Worm (Caenorhabditis elegans) whole organism, L4 larva: ENCODE data around the gene R166.3.

Experiments used
- F26F4.8 ChIP-seq: fragments of 200-800 bp; sonication (Bioruptor generic); conservative IDR thresholded peaks from 2 replicates; pipeline ENCODE4 v1.3.6; 2022; ENCODE audit warnings: missing genetic modification characterization, missing compliant biosample characterization
- T20F7.1 ChIP-seq: fragments of 200-800 bp; sonication (Bioruptor generic); optimal IDR thresholded peaks from 2 replicates; lab custom pipeline; 2018; ENCODE audit warnings: mild to moderate bottlenecking, missing genetic modification characterization, missing compliant biosample characterization
- T26A8.4 ChIP-seq: fragments of 200-800 bp; sonication (Bioruptor generic); IDR thresholded peaks from 2 replicates; pipeline ENCODE4 v1.3.6; 2022; ENCODE audit warnings: missing genetic modification characterization, missing compliant biosample characterization
- Y105C5A.15 ChIP-seq: fragments of 200-800 bp; sonication (Bioruptor generic); IDR thresholded peaks from 2 replicates; pipeline ENCODE4 v1.3.6; 2022; ENCODE audit warnings: missing genetic modification characterization, missing compliant biosample characterization
- Y5F2A.4 ChIP-seq: fragments of 200-800 bp; sonication (Bioruptor generic); optimal IDR thresholded peaks from 2 replicates; lab custom pipeline; 2018; ENCODE audit warnings: mild to moderate bottlenecking, missing genetic modification characterization, missing compliant biosample characterization
- aha-1 ChIP-seq: fragments of 150-350 bp; peaks from one replicate; lab custom pipeline; 2014; ENCODE audit warnings: missing biosample characterization, missing genetic modification characterization
- ama-1 ChIP-seq: fragments of 150-350 bp; optimal IDR thresholded peaks from 2 replicates; lab custom pipeline; 2014; ENCODE audit warnings: inconsistent platforms, mixed read lengths
- arid-1 ChIP-seq: fragments of 200-800 bp; sonication (Bioruptor generic); conservative IDR thresholded peaks from 2 replicates; pipeline ENCODE4 v1.3.6; 2022; ENCODE audit warnings: missing genetic modification reagents, missing genetic modification characterization, missing compliant biosample characterization
- attf-4 ChIP-seq: sonication (generic microtip); optimal IDR thresholded peaks from 3 replicates; lab custom pipeline; 2017; ENCODE audit warnings: missing biosample characterization, missing genetic modification characterization
- ceh-20 ChIP-seq: fragments of 200-800 bp; sonication (Bioruptor generic); IDR thresholded peaks from 2 replicates; pipeline ENCODE4 v1.3.6; 2022; ENCODE audit warnings: missing genetic modification reagents, missing genetic modification characterization, missing compliant biosample characterization
- ceh-28 ChIP-seq: fragments of 150-350 bp; optimal IDR thresholded peaks from 2 replicates; lab custom pipeline; 2014; ENCODE audit warnings: missing biosample characterization, missing genetic modification reagents, missing genetic modification characterization
- ceh-32 ChIP-seq: sonication (generic microtip); optimal IDR thresholded peaks from 2 replicates; lab custom pipeline; 2016; ENCODE audit warnings: mild to moderate bottlenecking, missing genetic modification characterization, missing compliant biosample characterization; ENCODE audit not compliant: poor library complexity
- ceh-44 ChIP-seq: fragments of 200-800 bp; sonication (Bioruptor generic); IDR thresholded peaks from 2 replicates; pipeline ENCODE4 v1.3.6; 2022; ENCODE audit warnings: missing genetic modification reagents, missing genetic modification characterization, missing compliant biosample characterization
- ceh-62 ChIP-seq: sonication (generic microtip); optimal IDR thresholded peaks from 2 replicates; lab custom pipeline; 2017; ENCODE audit warnings: missing biosample characterization, missing genetic modification characterization
- ces-1 ChIP-seq: fragments of 150-350 bp; sonication (generic microtip); optimal IDR thresholded peaks from 4 replicates; lab custom pipeline; 2014; ENCODE audit warnings: missing biosample characterization, missing genetic modification reagents, missing genetic modification characterization
- cey-2 ChIP-seq: sonication (generic microtip); optimal IDR thresholded peaks from 3 replicates; lab custom pipeline; 2017; ENCODE audit warnings: missing genetic modification characterization, mild to moderate bottlenecking, missing compliant biosample characterization, antibody characterized with exemption, borderline replicate concordance; ENCODE audit not compliant: insufficient read depth
- ctbp-1 ChIP-seq: fragments of 200-800 bp; sonication (Bioruptor generic); IDR thresholded peaks from 2 replicates; pipeline ENCODE4 v1.3.6; 2022; ENCODE audit warnings: missing genetic modification reagents, missing genetic modification characterization, missing compliant biosample characterization
- daf-8 ChIP-seq: fragments of 200-800 bp; sonication (Bioruptor generic); IDR thresholded peaks from 2 replicates; pipeline ENCODE4 v1.3.6; 2022; ENCODE audit warnings: missing genetic modification characterization, missing compliant biosample characterization
- dmd-8 ChIP-seq: fragments of 200-800 bp; sonication (Bioruptor generic); IDR thresholded peaks from 2 replicates; pipeline ENCODE4 v1.3.6; 2022; ENCODE audit warnings: missing genetic modification characterization, missing compliant biosample characterization
- dmd-9 ChIP-seq: fragments of 200-800 bp; sonication (Bioruptor generic); IDR thresholded peaks from 2 replicates; pipeline ENCODE4 v1.3.6; 2022; ENCODE audit warnings: missing genetic modification reagents, missing genetic modification characterization, missing compliant biosample characterization
- dve-1 ChIP-seq: sonication (generic microtip); optimal IDR thresholded peaks from 2 replicates; lab custom pipeline; 2017; ENCODE audit warnings: antibody characterized with exemption, mild to moderate bottlenecking, missing genetic modification characterization, missing compliant biosample characterization; ENCODE audit not compliant: insufficient read depth
- fos-1 ChIP-seq: fragments of 150-350 bp; optimal IDR thresholded peaks from 2 replicates; lab custom pipeline; 2014; ENCODE audit warnings: missing biosample characterization, missing genetic modification characterization
- hlh-11 ChIP-seq: fragments of 200-800 bp; sonication (Bioruptor generic); optimal IDR thresholded peaks from 2 replicates; lab custom pipeline; 2018; ENCODE audit warnings: mild to moderate bottlenecking, missing genetic modification characterization, missing compliant biosample characterization
- jun-1 ChIP-seq: fragments of 150-350 bp; optimal IDR thresholded peaks from 2 replicates; lab custom pipeline; 2014; ENCODE audit warnings: missing biosample characterization, missing genetic modification reagents, missing genetic modification characterization
- lin-13 ChIP-seq: fragments of 150-350 bp; optimal IDR thresholded peaks from 2 replicates; lab custom pipeline; 2014; ENCODE audit warnings: missing biosample characterization, missing genetic modification reagents, missing genetic modification characterization
- lin-29 ChIP-seq: fragments of 200-800 bp; sonication (Bioruptor generic); IDR thresholded peaks from 2 replicates; pipeline ENCODE4 v1.3.6; 2022; ENCODE audit warnings: missing genetic modification reagents, missing genetic modification characterization, missing compliant biosample characterization
- lir-3 ChIP-seq: sonication (generic microtip); optimal IDR thresholded peaks from 2 replicates; lab custom pipeline; 2016; ENCODE audit warnings: mild to moderate bottlenecking, missing genetic modification characterization, missing compliant biosample characterization
- mdt-29 ChIP-seq: fragments of 200-800 bp; sonication (Bioruptor generic); IDR thresholded peaks from 2 replicates; pipeline ENCODE4 v1.3.6; 2022; ENCODE audit warnings: missing genetic modification reagents, missing genetic modification characterization, missing compliant biosample characterization
- mep-1 ChIP-seq: fragments of 150-350 bp; sonication (generic microtip); optimal IDR thresholded peaks from 3 replicates; lab custom pipeline; 2014; ENCODE audit warnings: missing biosample characterization, missing genetic modification characterization
- mxl-2 ChIP-seq: fragments of 200-800 bp; sonication (Bioruptor generic); conservative IDR thresholded peaks from 2 replicates; pipeline ENCODE4 v1.3.6; 2022; ENCODE audit warnings: missing genetic modification reagents, missing genetic modification characterization, missing compliant biosample characterization
- mxl-3 ChIP-seq: fragments of 200-800 bp; sonication (Bioruptor generic); optimal IDR thresholded peaks from 2 replicates; lab custom pipeline; 2018; ENCODE audit warnings: mild to moderate bottlenecking, missing genetic modification characterization, missing compliant biosample characterization
- nhr-102 ChIP-seq: sonication (generic microtip); optimal IDR thresholded peaks from 2 replicates; lab custom pipeline; 2016; ENCODE audit warnings: mild to moderate bottlenecking, missing genetic modification characterization, moderate library complexity, missing compliant biosample characterization
- nhr-11 ChIP-seq: fragments of 150-350 bp; optimal IDR thresholded peaks from 2 replicates; lab custom pipeline; 2014; ENCODE audit warnings: missing biosample characterization, missing genetic modification characterization
- nhr-237 ChIP-seq: sonication (generic microtip); optimal IDR thresholded peaks from 2 replicates; lab custom pipeline; 2017; ENCODE audit warnings: missing biosample characterization, missing genetic modification characterization
- nhr-28 ChIP-seq: fragments of 150-350 bp; optimal IDR thresholded peaks from 2 replicates; lab custom pipeline; 2014; ENCODE audit warnings: missing biosample characterization, missing genetic modification characterization
- nhr-48 ChIP-seq: sonication (generic microtip); optimal IDR thresholded peaks from 2 replicates; lab custom pipeline; 2016; ENCODE audit warnings: mild to moderate bottlenecking, missing genetic modification characterization, missing compliant biosample characterization
- nhr-76 ChIP-seq: fragments of 150-350 bp; optimal IDR thresholded peaks from 2 replicates; lab custom pipeline; 2014; ENCODE audit warnings: missing biosample characterization, missing genetic modification characterization
- php-3 ChIP-seq: fragments of 200-800 bp; sonication (Bioruptor generic); IDR thresholded peaks from 2 replicates; pipeline ENCODE4 v1.3.6; 2022; ENCODE audit warnings: missing genetic modification reagents, missing genetic modification characterization, missing compliant biosample characterization
- pqm-1 ChIP-seq: sonication (generic microtip); optimal IDR thresholded peaks from 2 replicates; lab custom pipeline; 2017; ENCODE audit warnings: missing biosample characterization, missing genetic modification characterization
- sdz-12 ChIP-seq: fragments of 200-800 bp; sonication (Bioruptor generic); optimal IDR thresholded peaks from 2 replicates; lab custom pipeline; 2018; ENCODE audit warnings: mild to moderate bottlenecking, missing genetic modification characterization, missing compliant biosample characterization
- snpc-1.2 ChIP-seq: fragments of 200-800 bp; sonication (Bioruptor generic); IDR thresholded peaks from 2 replicates; pipeline ENCODE4 v1.3.6; 2022; ENCODE audit warnings: missing genetic modification reagents, missing genetic modification characterization, missing compliant biosample characterization
- tra-1 ChIP-seq: fragments of 200-800 bp; sonication (Bioruptor generic); IDR thresholded peaks from 2 replicates; pipeline ENCODE4 v1.3.6; 2022; ENCODE audit warnings: missing genetic modification reagents, missing genetic modification characterization, missing compliant biosample characterization
- unc-130 ChIP-seq: sonication (generic microtip); optimal IDR thresholded peaks from 2 replicates; lab custom pipeline; 2016; ENCODE audit warnings: missing genetic modification reagents, missing genetic modification characterization, missing compliant biosample characterization
- unc-39 ChIP-seq: sonication (generic microtip); optimal IDR thresholded peaks from 2 replicates; lab custom pipeline; 2017; ENCODE audit warnings: missing biosample characterization, missing genetic modification characterization
- unc-62 ChIP-seq, 3 experiments: fragments of 150-350 bp in 1 of 3; sonication (generic microtip); optimal IDR thresholded peaks in 2 of 3; peaks in 1 of 3; 1 replicate in 1 of 3; 2 replicates in 2 of 3; lab custom pipeline; 2014 to 2017; ENCODE audit warnings: missing biosample characterization in 3 of 3, missing genetic modification characterization in 3 of 3, missing genetic modification reagents in 3 of 3, missing genotype in 1 of 3
- vab-7 ChIP-seq: fragments of 200-800 bp; sonication (Bioruptor generic); IDR thresholded peaks from 2 replicates; pipeline ENCODE4 v1.3.6; 2022; ENCODE audit warnings: missing genetic modification reagents, missing genetic modification characterization, missing compliant biosample characterization
- zag-1 ChIP-seq: fragments of 150-350 bp; optimal IDR thresholded peaks from 2 replicates; lab custom pipeline; 2014; ENCODE audit warnings: missing biosample characterization, missing genetic modification characterization
- zfp-3 ChIP-seq: fragments of 200-800 bp; sonication (Bioruptor generic); conservative IDR thresholded peaks from 2 replicates; pipeline ENCODE4 v1.3.6; 2022; ENCODE audit warnings: missing genetic modification reagents, missing genetic modification characterization, missing compliant biosample characterization
- zip-2 ChIP-seq: fragments of 150-350 bp; optimal IDR thresholded peaks from 2 replicates; lab custom pipeline; 2014; ENCODE audit warnings: missing biosample characterization, missing genetic modification characterization

The R166.3 gene

DNA sequence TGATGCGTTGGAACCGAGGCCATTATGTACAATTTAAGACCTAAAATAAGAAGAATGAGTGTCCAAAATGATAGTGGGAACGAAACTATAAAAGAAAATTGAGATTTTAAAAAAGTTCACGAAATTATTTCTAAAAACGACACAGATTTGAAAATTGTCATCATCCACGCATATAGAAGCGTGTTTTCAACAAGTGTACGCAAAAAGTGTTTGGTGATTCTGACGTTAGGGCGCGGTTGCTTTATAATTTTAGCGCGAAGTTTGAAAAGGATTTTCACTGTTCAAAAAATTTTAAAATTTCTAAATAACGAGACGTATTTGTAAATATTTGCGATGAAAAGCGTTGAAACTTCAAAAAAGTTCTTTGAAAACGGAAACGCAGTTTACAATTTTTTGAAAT, 24.2 kb upstream of the R166.3 start, which contains the start of gene cdc-48.1 (continued):
- peak; percentile 95 for TF ChIP-seq cey-2 (tag; lab: Kevin White, UChicago)
- TF ChIP-seq tra-1 (GFP tag; lab: Robert Waterston, UW): peak; percentile 100
- peak; percentile 93 for TF ChIP-seq mxl-2 (GFP tag; lab: Robert Waterston, UW)
- TF ChIP-seq daf-8 (GFP tag; lab: Robert Waterston, UW): peak; percentile 92; the same call in 1 of the 2 replicates
- TF ChIP-seq T26A8.4 (GFP tag; lab: Robert Waterston, UW): peak; percentile 99
- TF ChIP-seq ceh-62 (tag; lab: Kevin White, UChicago): peak; percentile 49
- TF ChIP-seq ceh-32: peak; percentile 81
- TF ChIP-seq zip-2 (tag; lab: Kevin White, UChicago): peak; percentile 95
- TF ChIP-seq fos-1 (tag; lab: Kevin White, UChicago): peak; percentile 93
- TF ChIP-seq ama-1 (lab: Kevin White, UChicago): peak; percentile 85
- TF ChIP-seq sdz-12 (GFP tag; lab: Kevin White, UChicago): peak; percentile 96
- TF ChIP-seq snpc-1.2: peak; percentile 94
- peak; percentile 100 for TF ChIP-seq mep-1 (tag; lab: Kevin White, UChicago)
- peak; percentile 99 for TF ChIP-seq nhr-28 (tag; lab: Kevin White, UChicago)
- peak; percentile 100 for TF ChIP-seq dve-1 (tag; lab: Kevin White, UChicago)
- TF ChIP-seq aha-1: peak; percentile 100
- TF ChIP-seq ceh-20 (GFP tag; lab: Robert Waterston, UW): peak; percentile 100
- peak; percentile 73 for TF ChIP-seq attf-4
- peak; percentile 98 for TF ChIP-seq dmd-9
- TF ChIP-seq zfp-3: peak; percentile 100
- TF ChIP-seq lin-29 (GFP tag; lab: Robert Waterston, UW): peak; percentile 98
- peak; percentile 97 for TF ChIP-seq jun-1 (tag; lab: Kevin White, UChicago)
- TF ChIP-seq zag-1 (tag; lab: Kevin White, UChicago): peak; percentile 92
- TF ChIP-seq ceh-28 (tag; lab: Kevin White, UChicago): peak; percentile 72
- TF ChIP-seq nhr-11 (tag; lab: Kevin White, UChicago): peak; percentile 100
- peak; percentile 98 for TF ChIP-seq mdt-29

DNA sequence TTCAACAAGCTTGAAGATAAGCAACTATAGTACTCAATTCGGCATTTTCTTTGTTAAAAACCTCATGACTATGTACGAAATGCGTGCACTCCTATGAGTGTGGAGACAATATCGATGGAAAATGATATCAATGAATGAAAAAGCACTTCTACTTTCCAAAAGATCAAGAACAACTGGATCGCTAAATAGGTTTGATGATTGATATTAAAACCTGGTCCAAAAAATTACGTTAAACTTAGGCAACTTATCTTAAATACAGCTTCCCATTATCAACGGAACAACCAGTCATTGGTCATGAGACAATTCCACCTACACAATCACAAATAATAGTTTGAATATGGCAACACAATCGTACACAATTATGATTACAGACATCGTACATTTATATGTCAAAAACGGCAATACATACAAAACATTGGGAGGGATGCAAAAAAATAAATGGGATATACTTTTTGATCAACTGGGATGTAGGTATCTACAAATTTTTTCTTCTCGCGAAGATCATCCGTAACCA, 20.6 kb upstream of the R166.3 start:
- no peak for TF ChIP-seq nhr-237 (tag; lab: Kevin White, UChicago)
- TF ChIP-seq sdz-12 (GFP tag; lab: Kevin White, UChicago): no peak
- no peak for TF ChIP-seq lin-13 (GFP tag; lab: Kevin White, UChicago)
- TF ChIP-seq arid-1: no peak; the same call in 1 of the 2 replicates
- 0 out of 2 replicates have a peak, but pooled peaks have one; percentile 11 for TF ChIP-seq php-3
- TF ChIP-seq F26F4.8 (GFP tag; lab: Robert Waterston, UW): no peak
- TF ChIP-seq nhr-102 (tag; lab: Kevin White, UChicago): peak; percentile 45
- no peak for TF ChIP-seq aha-1
- TF ChIP-seq cey-2 (tag; lab: Kevin White, UChicago): no peak
- TF ChIP-seq T20F7.1 (GFP tag; lab: Kevin White, UChicago): no peak
- no peak for TF ChIP-seq nhr-76 (tag; lab: Kevin White, UChicago)
- TF ChIP-seq nhr-48 (tag; lab: Kevin White, UChicago): no peak
- no peak for TF ChIP-seq Y5F2A.4 (GFP tag; lab: Kevin White, UChicago)
- TF ChIP-seq ceh-62 (tag; lab: Kevin White, UChicago): no peak
- no peak for TF ChIP-seq ces-1 (GFP tag; lab: Kevin White, UChicago)
- TF ChIP-seq lir-3 (tag; lab: Kevin White, UChicago): no peak
- TF ChIP-seq mxl-3 (GFP tag; lab: Kevin White, UChicago): no peak
- peak; percentile 77 for TF ChIP-seq dve-1 (tag; lab: Kevin White, UChicago)
- TF ChIP-seq fos-1 (tag; lab: Kevin White, UChicago): no peak
- TF ChIP-seq dmd-8: no peak
- peak in 1 of 2 experiments; percentile 95 for TF ChIP-seq unc-62 (GFP tag; optimal IDR thresholded peaks at IDR 0.05 in 1 of 2; lab: Kevin White, UChicago)
- TF ChIP-seq unc-62 (tag; optimal IDR thresholded peaks at IDR 0.05; lab: Kevin White, UChicago): no peak
- TF ChIP-seq Y105C5A.15 (GFP tag; lab: Robert Waterston, UW): no peak
- TF ChIP-seq unc-130 (GFP tag; lab: Kevin White, UChicago): no peak
- TF ChIP-seq unc-39: no peak
- TF ChIP-seq ceh-32: no peak
- TF ChIP-seq ctbp-1 (GFP tag; lab: Robert Waterston, UW): 0 out of 2 replicates have a peak, but pooled peaks have one; percentile 13
- peak; percentile 33 for TF ChIP-seq pqm-1 (tag; lab: Kevin White, UChicago)
- TF ChIP-seq vab-7: no peak
- no peak for TF ChIP-seq zag-1 (tag; lab: Kevin White, UChicago)
- TF ChIP-seq ceh-44 (GFP tag; lab: Robert Waterston, UW): no peak
- TF ChIP-seq hlh-11 (tag; lab: Kevin White, UChicago): no peak
